Worm (Caenorhabditis elegans): ENCODE results near the gene cdh-5.

ce11 chrIV:8620102-8620733, 48.5 kb upstream of the cdh-5 start, which contains the start of gene lin-49:
- TF ChIP-seq scrt-1 (GFP tag; IDR thresholded peaks at IDR 0.05) (no peak), B0310.2 (tag; optimal IDR thresholded peaks at IDR 0.05) (no peak), tra-4 (tag; optimal IDR thresholded peaks at IDR 0.05) (no peak), ceh-13 (GFP tag; optimal IDR thresholded peaks at IDR 0.05) (no peak), ama-1 (optimal IDR thresholded peaks at IDR 0.05) (no peak), hnd-1 (tag; optimal IDR thresholded peaks at IDR 0.05) (no peak)

All from whole organism, early embryonic.